Fruit fly (Drosophila melanogaster): Measurements from ENCODE around the gene NTPase.

Gene NTPase

DNA sequence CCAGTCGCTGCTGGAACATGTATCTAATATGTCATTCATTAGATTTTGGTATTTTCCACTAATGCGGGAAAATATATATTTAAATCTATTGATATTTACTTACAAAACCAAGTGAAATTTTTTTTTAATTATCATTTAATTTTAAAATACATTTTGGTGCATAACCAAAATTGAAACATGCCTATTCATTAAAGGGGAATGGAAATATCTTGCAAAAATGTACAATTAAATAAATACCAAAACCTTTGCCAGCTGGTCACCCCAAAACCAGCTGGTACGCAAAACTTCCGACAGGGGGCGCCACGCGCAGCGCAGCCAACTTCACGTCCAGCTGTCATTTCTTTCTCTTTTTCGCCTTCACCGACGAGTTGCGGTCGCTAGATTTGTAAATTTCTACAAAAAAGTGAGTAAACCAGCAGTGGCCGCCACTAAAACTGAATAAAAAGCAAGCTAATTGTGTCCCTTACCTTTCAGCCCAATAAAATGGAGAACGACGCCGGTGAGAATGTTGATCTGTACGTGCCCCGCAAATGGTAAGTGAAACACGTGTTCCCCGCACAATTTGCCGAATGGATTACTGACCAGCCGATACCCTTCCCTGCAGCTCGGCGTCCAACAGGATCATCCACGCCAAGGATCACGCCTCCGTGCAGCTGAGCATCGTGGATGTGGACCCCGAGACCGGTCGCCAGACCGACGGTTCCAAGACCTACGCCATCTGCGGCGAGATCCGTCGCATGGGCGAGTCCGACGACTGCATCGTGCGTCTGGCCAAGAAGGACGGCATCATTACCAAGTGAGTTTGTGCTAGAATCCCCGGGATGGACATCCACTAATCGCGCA, 29.7 kb downstream of the NTPase start, which contains the start of the genes CG3104 and RpS21 (continued):
- TF ChIP-seq Bdp1 (GFP tag; optimal IDR thresholded peaks at IDR 0.05) (peak; percentile 67), row (GFP tag; IDR thresholded peaks at IDR 0.05) (peak; percentile 91), BtbVII (GFP tag; optimal IDR thresholded peaks at IDR 0.05) (peak; percentile 65), dm (GFP tag; optimal IDR thresholded peaks at IDR 0.05) (peak; percentile 95), ro (GFP tag; IDR thresholded peaks at IDR 0.05) (peak; percentile 76), CkIIα-i1 (GFP tag; IDR thresholded peaks at IDR 0.05) (0 out of 2 replicates have a peak, but pooled peaks have one; percentile 39), tin (GFP tag; optimal IDR thresholded peaks at IDR 0.05) (peak; percentile 85), Oli (tag; optimal IDR thresholded peaks at IDR 0.05) (peak; percentile 62), CG32772 (GFP tag; IDR thresholded peaks at IDR 0.05) (peak; percentile 88), odd (GFP tag; optimal IDR thresholded peaks at IDR 0.05) (peak; percentile 80), rib (GFP tag; IDR thresholded peaks at IDR 0.05) (peak; percentile 31; the same call in 1 of the 2 replicates), CG17328 (GFP tag; IDR thresholded peaks at IDR 0.05) (peak; percentile 92), Ets97D (GFP tag; optimal IDR thresholded peaks at IDR 0.05) (peak; percentile 98), ind (GFP tag; optimal IDR thresholded peaks at IDR 0.05) (peak; percentile 82), Mrtf (GFP tag; IDR thresholded peaks at IDR 0.05) (peak; percentile 92), sna (GFP tag; IDR thresholded peaks at IDR 0.05; ENCODE audit: partially characterized antibody) (0 out of 2 replicates have a peak, but pooled peaks have one; percentile 2), CG11398 (GFP tag; optimal IDR thresholded peaks at IDR 0.05) (peak; percentile 73), Meics (GFP tag; optimal IDR thresholded peaks at IDR 0.05) (peak; percentile 92), nau (GFP tag; optimal IDR thresholded peaks at IDR 0.05) (peak; percentile 75), unc-4 (GFP tag; IDR thresholded peaks at IDR 0.05; ENCODE audit: partially characterized antibody) (no peak), gro (GFP tag; optimal IDR thresholded peaks at IDR 0.05) (peak; percentile 53), CG11093 (GFP tag; IDR thresholded peaks at IDR 0.05) (peak; percentile 62; the same call in 2 of the 3 replicates), CG8478 (optimal IDR thresholded peaks at IDR 0.05) (no peak), tx (GFP tag; optimal IDR thresholded peaks at IDR 0.05) (peak; percentile 71), toy (GFP tag; IDR thresholded peaks at IDR 0.05) (peak; percentile 80; the same call in 1 of the 2 replicates), fru (optimal IDR thresholded peaks at IDR 0.05) (no peak), CG13775 (GFP tag; optimal IDR thresholded peaks at IDR 0.05) (peak; percentile 93), D19A (tag; optimal IDR thresholded peaks at IDR 0.05) (peak; percentile 92), CG31388 (GFP tag; optimal IDR thresholded peaks at IDR 0.05) (peak; percentile 74), Elba2 (GFP tag; optimal IDR thresholded peaks at IDR 0.05) (no peak), hb (GFP tag; IDR thresholded peaks at IDR 0.05; ENCODE audit: partially characterized antibody) (no peak), CG10366 (GFP tag; IDR thresholded peaks at IDR 0.05) (peak; percentile 88), tgo (GFP tag; IDR thresholded peaks at IDR 0.05) (peak; percentile 80), CG9932 (GFP tag; IDR thresholded peaks at IDR 0.05) (peak; percentile 93), CG10979 (tag; optimal IDR thresholded peaks at IDR 0.05) (peak; percentile 59), phol (tag; optimal IDR thresholded peaks at IDR 0.05) (peak; percentile 86), CG8089 (GFP tag; optimal IDR thresholded peaks at IDR 0.05) (peak; percentile 83), Dip2 (GFP tag; IDR thresholded peaks at IDR 0.05) (no peak), CG17802 (tag; optimal IDR thresholded peaks at IDR 0.05) (peak; percentile 80), CG6254 (GFP tag; optimal IDR thresholded peaks at IDR 0.05) (peak; percentile 46), Med (GFP tag) (peak; percentile 98), sc (optimal IDR thresholded peaks at IDR 0.05) (no peak), sc (GFP tag; optimal IDR thresholded peaks at IDR 0.05) (peak; percentile 73), so (GFP tag; IDR thresholded peaks at IDR 0.05) (peak; percentile 74), CG33557 (GFP tag; optimal IDR thresholded peaks at IDR 0.05) (peak; percentile 73), Vsx1 (GFP tag; optimal IDR thresholded peaks at IDR 0.05) (peak; percentile 74), pfk (GFP tag; optimal IDR thresholded peaks at IDR 0.05) (peak; percentile 80), Lpt (GFP tag; optimal IDR thresholded peaks at IDR 0.05) (no peak), Drgx (GFP tag; IDR thresholded peaks at IDR 0.05) (0 out of 2 replicates have a peak, but pooled peaks have one; percentile 22), ac (GFP tag; optimal IDR thresholded peaks at IDR 0.05) (peak; percentile 80)

Measured in whole organism, embryonic.